Fruit fly (Drosophila melanogaster) whole organism, wandering third instar larva: ENCODE measurements around the gene CG43165.

Experiments used
- Abd-B ChIP-seq: fragments of >200 bp; optimal IDR thresholded peaks from 2 replicates; lab custom pipeline; 2017; ENCODE audit warnings: missing biosample characterization, missing genetic modification characterization
- Hnf4 ChIP-seq: fragments of 200-800 bp; sonication (Bioruptor generic); optimal IDR thresholded peaks from 2 replicates; lab custom pipeline; 2016; ENCODE audit warnings: missing biosample characterization, mild to moderate bottlenecking, missing genetic modification characterization
- Mio ChIP-seq: sonication (Bioruptor generic); optimal IDR thresholded peaks from 2 replicates; lab custom pipeline; 2016; ENCODE audit warnings: missing biosample characterization, missing genetic modification characterization
- Myc ChIP-seq: fragments of >200 bp; optimal IDR thresholded peaks from 2 replicates; lab custom pipeline; 2017
- br ChIP-seq: fragments of 200-800 bp; sonication (Bioruptor generic); optimal IDR thresholded peaks from 2 replicates; lab custom pipeline; 2016; ENCODE audit warnings: missing biosample characterization, missing genetic modification characterization
- dsf ChIP-seq: sonication (Bioruptor generic); optimal IDR thresholded peaks from 2 replicates; lab custom pipeline; 2016; ENCODE audit warnings: missing biosample characterization, missing genetic modification characterization, borderline replicate concordance
- h ChIP-seq: fragments of 200-800 bp; sonication (Bioruptor generic); optimal IDR thresholded peaks from 3 replicates; lab custom pipeline; 2016; ENCODE audit warnings: missing biosample characterization, mild to moderate bottlenecking, missing genetic modification characterization
- jim ChIP-seq: fragments of 175-275, 200-325 bp; sonication (Bioruptor generic); optimal IDR thresholded peaks from 2 replicates; lab custom pipeline; 2016; ENCODE audit warnings: missing biosample characterization, mild to moderate bottlenecking, missing genetic modification characterization
- lola ChIP-seq: fragments of >200 bp; optimal IDR thresholded peaks from 2 replicates; lab custom pipeline; 2017; ENCODE audit warnings: missing biosample characterization, missing genetic modification characterization
- pan ChIP-seq: fragments of >200 bp; optimal IDR thresholded peaks from 2 replicates; lab custom pipeline; 2017
- sv ChIP-seq: fragments of 200-800 bp; sonication (Bioruptor generic); optimal IDR thresholded peaks from 3 replicates; lab custom pipeline; 2016; ENCODE audit warnings: missing biosample characterization, missing genetic modification characterization
- woc ChIP-seq: sonication (Bioruptor generic); optimal IDR thresholded peaks from 2 replicates; lab custom pipeline; 2016; ENCODE audit warnings: missing biosample characterization, mild to moderate bottlenecking, missing genetic modification characterization

DNA sequence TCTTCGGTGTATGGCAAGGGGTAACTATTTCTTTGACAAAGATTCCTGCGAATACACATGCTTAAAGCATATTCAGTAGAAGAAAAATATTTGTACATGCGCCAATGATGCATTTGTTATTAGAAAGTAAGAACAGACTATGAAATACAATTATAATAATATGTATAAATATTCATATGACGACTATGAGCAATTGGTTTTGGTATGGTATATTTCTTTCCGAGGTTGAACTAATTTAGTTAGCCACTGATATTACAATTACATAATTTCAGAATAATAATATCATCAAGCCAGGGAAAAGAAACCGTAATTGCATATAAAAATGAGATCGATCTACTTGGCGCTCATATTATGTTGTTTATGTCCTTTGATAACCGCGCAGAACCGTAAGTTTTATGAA lies 6.7 kb upstream of the CG43165 start, which contains the start of gene CG43145:
- TF ChIP-seq jim (GFP tag; lab: Kevin White, UChicago), result no peak
- TF ChIP-seq lola, result no peak
- no peak for TF ChIP-seq pan (lab: Kevin White, UChicago)
- no peak for TF ChIP-seq br (GFP tag; lab: Kevin White, UChicago)
- TF ChIP-seq Hnf4 (GFP tag; lab: Kevin White, UChicago), result no peak
- TF ChIP-seq h, result no peak
- no peak for TF ChIP-seq Myc
- TF ChIP-seq sv (GFP tag; lab: Kevin White, UChicago), result no peak
- TF ChIP-seq Abd-B (GFP tag; lab: Kevin White, UChicago), result no peak
- TF ChIP-seq dsf (GFP tag; lab: Kevin White, UChicago), result no peak
- no peak for TF ChIP-seq woc (GFP tag; lab: Kevin White, UChicago)
- TF ChIP-seq Mio (GFP tag; lab: Kevin White, UChicago), result no peak
